Worm (Caenorhabditis elegans) whole organism, late embryonic: ENCODE measurements around the gene hid-1.

ENCODE experiments used
- C38D4.7 ChIP-seq: fragments of 200-800 bp; sonication (Bioruptor generic); optimal IDR thresholded peaks from 2 replicates; lab custom pipeline; 2018; ENCODE audit warnings: mild to moderate bottlenecking, missing genetic modification characterization, moderate library complexity, missing compliant biosample characterization
- T23F11.4 ChIP-seq: fragments of 200-800 bp; sonication (Bioruptor generic); optimal IDR thresholded peaks from 2 replicates; lab custom pipeline; 2018; ENCODE audit warnings: mild to moderate bottlenecking, missing genetic modification characterization, missing compliant biosample characterization
- ceh-14 ChIP-seq: sonication (generic microtip); optimal IDR thresholded peaks from 2 replicates; lab custom pipeline; 2016; ENCODE audit warnings: missing genotype, missing genetic modification characterization, missing compliant biosample characterization
- ceh-18 ChIP-seq: sonication (generic microtip); optimal IDR thresholded peaks from 2 replicates; lab custom pipeline; 2016; ENCODE audit warnings: missing genetic modification characterization, missing compliant biosample characterization
- ceh-2 ChIP-seq: sonication (generic microtip); optimal IDR thresholded peaks from 2 replicates; lab custom pipeline; 2016; ENCODE audit warnings: missing genotype, missing genetic modification characterization, missing compliant biosample characterization
- ceh-24 ChIP-seq: sonication (generic microtip); optimal IDR thresholded peaks from 2 replicates; lab custom pipeline; 2016; ENCODE audit warnings: mild to moderate bottlenecking, missing genetic modification characterization, missing compliant biosample characterization
- ceh-30 ChIP-seq: fragments of 150-350 bp; optimal IDR thresholded peaks from 2 replicates; lab custom pipeline; 2014; ENCODE audit warnings: missing biosample characterization, missing genetic modification characterization
- ceh-31 ChIP-seq: sonication (generic microtip); optimal IDR thresholded peaks from 2 replicates; lab custom pipeline; 2016; ENCODE audit warnings: missing genetic modification characterization, missing compliant biosample characterization
- ceh-45 ChIP-seq: fragments of 200-800 bp; sonication (Bioruptor generic); IDR thresholded peaks from 2 replicates; pipeline ENCODE4 v1.3.6; 2022; ENCODE audit warnings: missing genetic modification reagents, missing genetic modification characterization, missing compliant biosample characterization
- ceh-48 ChIP-seq: sonication (generic microtip); optimal IDR thresholded peaks from 2 replicates; lab custom pipeline; 2016; ENCODE audit warnings: missing genetic modification characterization, inconsistent platforms, missing compliant biosample characterization
- ceh-6 ChIP-seq: fragments of 200-800 bp; sonication (Bioruptor generic); optimal IDR thresholded peaks from 2 replicates; lab custom pipeline; 2018; ENCODE audit warnings: mild to moderate bottlenecking, missing genetic modification characterization, missing compliant biosample characterization
- che-1 ChIP-seq: sonication (generic microtip); optimal IDR thresholded peaks from 2 replicates; lab custom pipeline; 2016; ENCODE audit warnings: mild to moderate bottlenecking, missing genetic modification characterization, missing compliant biosample characterization
- elt-2 ChIP-seq: sonication (generic microtip); optimal IDR thresholded peaks from 2 replicates; lab custom pipeline; 2016; ENCODE audit warnings: missing genetic modification reagents, missing genetic modification characterization, missing compliant biosample characterization
- elt-4 ChIP-seq: sonication (generic microtip); optimal IDR thresholded peaks from 2 replicates; lab custom pipeline; 2016; ENCODE audit warnings: missing genetic modification characterization, missing compliant biosample characterization
- ets-4 ChIP-seq: sonication (generic microtip); optimal IDR thresholded peaks from 2 replicates; lab custom pipeline; 2016; ENCODE audit warnings: missing genetic modification characterization, missing compliant biosample characterization
- eyg-1 ChIP-seq: sonication (generic microtip); optimal IDR thresholded peaks from 2 replicates; lab custom pipeline; 2016; ENCODE audit warnings: missing genotype, missing genetic modification characterization, missing compliant biosample characterization
- fax-1 ChIP-seq: sonication (generic microtip); optimal IDR thresholded peaks from 2 replicates; lab custom pipeline; 2016; ENCODE audit warnings: missing genotype, missing genetic modification characterization, missing compliant biosample characterization
- gmeb-2 ChIP-seq: sonication (generic microtip); optimal IDR thresholded peaks from 2 replicates; lab custom pipeline; 2016; ENCODE audit warnings: missing genetic modification characterization, inconsistent platforms, missing compliant biosample characterization
- hlh-13 ChIP-seq: fragments of 200-800 bp; sonication (Bioruptor generic); optimal IDR thresholded peaks from 2 replicates; lab custom pipeline; 2018; ENCODE audit warnings: mild to moderate bottlenecking, missing genetic modification characterization, missing compliant biosample characterization
- hlh-15 ChIP-seq: sonication (generic microtip); optimal IDR thresholded peaks from 2 replicates; lab custom pipeline; 2016; ENCODE audit warnings: missing genetic modification characterization, missing compliant biosample characterization
- hlh-6 ChIP-seq: sonication (generic microtip); optimal IDR thresholded peaks from 2 replicates; lab custom pipeline; 2016; ENCODE audit warnings: missing genotype, missing genetic modification characterization, missing compliant biosample characterization
- madf-2 ChIP-seq: sonication (generic microtip); optimal IDR thresholded peaks from 2 replicates; lab custom pipeline; 2017; ENCODE audit warnings: missing genetic modification characterization, missing compliant biosample characterization
- nhr-11 ChIP-seq: fragments of 150-350 bp; optimal IDR thresholded peaks from 2 replicates; lab custom pipeline; 2014; ENCODE audit warnings: missing biosample characterization, missing genetic modification characterization
- nhr-232 ChIP-seq: sonication (generic microtip); optimal IDR thresholded peaks from 2 replicates; lab custom pipeline; 2016; ENCODE audit warnings: missing genetic modification characterization, missing compliant biosample characterization
- pag-3 ChIP-seq: sonication (generic microtip); optimal IDR thresholded peaks from 2 replicates; lab custom pipeline; 2016; ENCODE audit warnings: missing compliant biosample characterization, missing genetic modification characterization, borderline replicate concordance
- pax-1 ChIP-seq: fragments of 150-350 bp; optimal IDR thresholded peaks from 2 replicates; lab custom pipeline; 2014; ENCODE audit warnings: missing biosample characterization, missing genetic modification characterization
- pha-2 ChIP-seq: sonication (generic microtip); optimal IDR thresholded peaks from 2 replicates; lab custom pipeline; 2017; ENCODE audit warnings: mild to moderate bottlenecking, missing genetic modification characterization, missing compliant biosample characterization
- pha-4 ChIP-seq: fragments of 150-350 bp; optimal IDR thresholded peaks from 2 replicates; lab custom pipeline; 2018; ENCODE audit warnings: missing biosample characterization, missing genetic modification reagents, missing genetic modification characterization
- pros-1 ChIP-seq: fragments of 150-350 bp; optimal IDR thresholded peaks from 2 replicates; lab custom pipeline; 2014; ENCODE audit warnings: missing biosample characterization, missing genetic modification reagents, missing genetic modification characterization
- ref-2 ChIP-seq: sonication (generic microtip); optimal IDR thresholded peaks from 2 replicates; lab custom pipeline; 2016; ENCODE audit warnings: missing genetic modification characterization, missing compliant biosample characterization
- sdc-2 ChIP-seq: sonication (generic microtip); optimal IDR thresholded peaks from 2 replicates; lab custom pipeline; 2016; ENCODE audit warnings: missing genotype, missing genetic modification characterization, missing compliant biosample characterization
- syd-9 ChIP-seq: sonication (generic microtip); optimal IDR thresholded peaks from 2 replicates; lab custom pipeline; 2016; ENCODE audit warnings: mild to moderate bottlenecking, missing genetic modification characterization, moderate library complexity, missing compliant biosample characterization
- tbx-7 ChIP-seq: sonication (generic microtip); optimal IDR thresholded peaks from 2 replicates; lab custom pipeline; 2016; ENCODE audit warnings: missing genotype, missing genetic modification characterization, missing compliant biosample characterization
- ttx-3 ChIP-seq: sonication (generic microtip); optimal IDR thresholded peaks from 2 replicates; lab custom pipeline; 2016; ENCODE audit warnings: missing genetic modification reagents, missing genetic modification characterization, missing compliant biosample characterization
- unc-42 ChIP-seq: sonication (generic microtip); optimal IDR thresholded peaks from 2 replicates; lab custom pipeline; 2016; ENCODE audit warnings: missing genotype, missing genetic modification characterization, missing compliant biosample characterization
- unc-86 ChIP-seq: sonication (generic microtip); optimal IDR thresholded peaks from 2 replicates; lab custom pipeline; 2016; ENCODE audit warnings: missing genetic modification characterization, missing compliant biosample characterization
- zip-5 ChIP-seq: sonication (generic microtip); optimal IDR thresholded peaks from 2 replicates; lab custom pipeline; 2016; ENCODE audit warnings: missing genetic modification characterization, missing compliant biosample characterization
- ztf-16 ChIP-seq: sonication (generic microtip); optimal IDR thresholded peaks from 2 replicates; lab custom pipeline; 2017; ENCODE audit warnings: missing genetic modification characterization, missing compliant biosample characterization

hid-1 gene

ce11 chrX:2527194-2527593, 38.3 kb downstream of the hid-1 start:
- TF ChIP-seq unc-86 (tag; lab: Kevin White, UChicago) = no peak
- TF ChIP-seq, all 69 proteins: peak for 0

- no peak for TF ChIP-seq pax-1 (tag; lab: Kevin White, UChicago)
- TF ChIP-seq madf-2 (tag; lab: Kevin White, UChicago) = no peak
- TF ChIP-seq T23F11.4 (GFP tag; lab: Kevin White, UChicago) = no peak
- TF ChIP-seq ref-2 (tag; lab: Kevin White, UChicago) = no peak
- no peak for TF ChIP-seq ztf-16 (tag; lab: Kevin White, UChicago)
- no peak for TF ChIP-seq pag-3 (tag; lab: Kevin White, UChicago)
- TF ChIP-seq unc-42 (tag; lab: Kevin White, UChicago) = no peak
- TF ChIP-seq ceh-45 (GFP tag; lab: Robert Waterston, UW) = peak; percentile 29; the same call in 1 of the 2 replicates
- peak; percentile 12 for TF ChIP-seq ceh-14 (tag; lab: Kevin White, UChicago)
- no peak for TF ChIP-seq ceh-30 (tag; lab: Kevin White, UChicago)
- TF ChIP-seq syd-9 (tag; lab: Kevin White, UChicago) = peak; percentile 11
- TF ChIP-seq nhr-11 (tag; lab: Kevin White, UChicago) = no peak
- TF ChIP-seq C38D4.7 (GFP tag; lab: Kevin White, UChicago) = no peak
- no peak for TF ChIP-seq gmeb-2 (tag; lab: Kevin White, UChicago)
- TF ChIP-seq tbx-7 (tag; lab: Kevin White, UChicago) = no peak
- no peak for TF ChIP-seq eyg-1 (tag; lab: Kevin White, UChicago)
- TF ChIP-seq elt-2 (tag; lab: Kevin White, UChicago) = no peak
- no peak for TF ChIP-seq ceh-24 (tag; lab: Kevin White, UChicago)
- TF ChIP-seq ceh-6 (GFP tag; lab: Kevin White, UChicago) = peak; percentile 10
- TF ChIP-seq ceh-48 = no peak
- no peak for TF ChIP-seq ceh-2 (tag; lab: Kevin White, UChicago)
- peak; percentile 18 for TF ChIP-seq ceh-18 (tag; lab: Kevin White, UChicago)
- TF ChIP-seq pha-4 (tag; lab: Kevin White, UChicago) = no peak
- TF ChIP-seq ceh-31 (tag; lab: Kevin White, UChicago) = peak; percentile 7
Measured at ce11 chrX:2527877-2528276, 39.0 kb downstream of the hid-1 start.

ce11 chrX:2531276-2531675, 42.4 kb downstream of the hid-1 start:
- no peak for TF ChIP-seq fax-1
- TF ChIP-seq gmeb-2 (tag; lab: Kevin White, UChicago) = no peak
- TF ChIP-seq hlh-13 (GFP tag; lab: Kevin White, UChicago) = no peak
- TF ChIP-seq hlh-15 (tag; lab: Kevin White, UChicago) = no peak
- no peak for TF ChIP-seq hlh-6 (tag; lab: Kevin White, UChicago)
- no peak for TF ChIP-seq pros-1 (tag; lab: Kevin White, UChicago)
- TF ChIP-seq zip-5 (tag; lab: Kevin White, UChicago) = no peak
- no peak for TF ChIP-seq pax-1 (tag; lab: Kevin White, UChicago)
- no peak for TF ChIP-seq ttx-3 (tag; lab: Kevin White, UChicago)
- no peak for TF ChIP-seq che-1 (tag; lab: Kevin White, UChicago)
- no peak for TF ChIP-seq ceh-18 (tag; lab: Kevin White, UChicago)
- no peak for TF ChIP-seq ets-4 (tag; lab: Kevin White, UChicago)
- no peak for TF ChIP-seq elt-4 (tag; lab: Kevin White, UChicago)

ce11 chrX:2532357-2532756, 43.5 kb downstream of the hid-1 start, which contains the start of gene tbc-12:
Gene tbc-12, minus strand, starts transcription at chrX:2532457.
- TF ChIP-seq sdc-2 (tag; lab: Kevin White, UChicago) = no peak
- TF ChIP-seq che-1 (tag; lab: Kevin White, UChicago) = no peak
- no peak for TF ChIP-seq nhr-232 (tag; lab: Kevin White, UChicago)
- no peak for TF ChIP-seq C38D4.7 (GFP tag; lab: Kevin White, UChicago)
- TF ChIP-seq ztf-16 (tag; lab: Kevin White, UChicago) = no peak
- no peak for TF ChIP-seq elt-4 (tag; lab: Kevin White, UChicago)
- TF ChIP-seq ceh-24 (tag; lab: Kevin White, UChicago) = no peak
- TF ChIP-seq pha-2 = no peak
